Worm (Caenorhabditis elegans) whole organism, L2 larva: ENCODE results near the gene F17C11.11.

Source experiments
- alr-1 ChIP-seq: fragments of 150-350 bp; optimal IDR thresholded peaks from 2 replicates; lab custom pipeline; 2014; ENCODE audit warnings: missing biosample characterization, missing genetic modification characterization
- egl-27 ChIP-seq: sonication (generic microtip); optimal IDR thresholded peaks from 3 replicates; lab custom pipeline; 2017; ENCODE audit warnings: missing biosample characterization, missing genetic modification reagents, missing genetic modification characterization
- lin-13 ChIP-seq: fragments of 150-350 bp; optimal IDR thresholded peaks from 2 replicates; lab custom pipeline; 2014; ENCODE audit warnings: missing biosample characterization, missing genetic modification reagents, missing genetic modification characterization
- nhr-12 ChIP-seq: fragments of 150-350 bp; optimal IDR thresholded peaks from 2 replicates; lab custom pipeline; 2014; ENCODE audit warnings: missing biosample characterization, missing genetic modification characterization
- skn-1 ChIP-seq: sonication (generic microtip); optimal IDR thresholded peaks from 2 replicates; lab custom pipeline; 2017; ENCODE audit warnings: missing biosample characterization, missing genetic modification characterization
- unc-39 ChIP-seq: fragments of 150-350 bp; optimal IDR thresholded peaks from 2 replicates; lab custom pipeline; 2014; ENCODE audit warnings: missing biosample characterization, missing genetic modification characterization
- ztf-4 ChIP-seq: fragments of 150-350 bp; optimal IDR thresholded peaks from 2 replicates; lab custom pipeline; 2014; ENCODE audit warnings: missing biosample characterization, missing genetic modification characterization

DNA sequence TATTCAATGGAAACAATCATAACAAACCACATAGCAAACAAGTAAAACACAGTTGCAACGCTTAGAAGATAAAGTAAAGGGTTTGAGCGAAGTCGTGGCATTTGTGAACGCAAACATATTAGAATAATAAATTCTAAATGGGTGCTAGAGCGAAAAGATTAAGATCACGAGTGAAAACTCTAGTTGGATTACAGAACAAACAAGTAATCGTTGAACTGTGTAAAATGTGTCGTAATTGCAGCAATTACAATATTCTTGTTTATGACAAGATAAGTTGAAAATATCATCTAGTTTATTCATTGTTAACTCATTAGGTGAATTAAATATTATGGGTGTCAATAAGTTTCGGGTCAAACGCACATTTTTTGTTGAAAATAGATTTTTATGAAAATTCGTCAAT is 35.9 kb downstream of the F17C11.11 start, which contains the start of gene F32D8.8:
- TF ChIP-seq egl-27: no peak
- TF ChIP-seq skn-1 (tag; lab: Kevin White, UChicago): no peak
- no peak for TF ChIP-seq unc-39 (tag; lab: Kevin White, UChicago)
- TF ChIP-seq alr-1 (tag; lab: Kevin White, UChicago): no peak
- TF ChIP-seq ztf-4 (tag; lab: Kevin White, UChicago): no peak
- TF ChIP-seq lin-13 (GFP tag; lab: Kevin White, UChicago): no peak
- no peak for TF ChIP-seq nhr-12 (tag; lab: Kevin White, UChicago)
